Fruit fly (Drosophila melanogaster) whole organism, adult: ENCODE results near the gene CG31533.

Experiments
- CG11617 ChIP-seq: fragments of 200-800 bp; sonication (Bioruptor generic); optimal IDR thresholded peaks from 2 replicates; lab custom pipeline; 2017; ENCODE audit warnings: mild to moderate bottlenecking, missing biosample characterization, missing genetic modification reagents, missing genetic modification characterization
- CG12768 ChIP-seq: fragments of 200-800 bp; sonication (Bioruptor generic); optimal IDR thresholded peaks from 2 replicates; lab custom pipeline; 2017; ENCODE audit warnings: missing biosample characterization, missing genetic modification characterization, mild to moderate bottlenecking, moderate library complexity, missing genetic modification reagents
- CG14711 ChIP-seq: fragments of 200-800 bp; sonication (Bioruptor generic); optimal IDR thresholded peaks from 2 replicates; lab custom pipeline; 2018; ENCODE audit warnings: missing biosample characterization, mild to moderate bottlenecking, missing genetic modification characterization, moderate library complexity
- CG1620 ChIP-seq: fragments of 200-800 bp; sonication (Bioruptor generic); optimal IDR thresholded peaks from 2 replicates; lab custom pipeline; 2016; ENCODE audit warnings: missing biosample characterization, missing genetic modification characterization
- CG33017 ChIP-seq: fragments of 200-800 bp; sonication (Bioruptor generic); optimal IDR thresholded peaks from 2 replicates; lab custom pipeline; 2018; ENCODE audit warnings: missing biosample characterization, mild to moderate bottlenecking, missing genetic modification characterization, moderate library complexity
- CG5204 ChIP-seq: fragments of 200-800 bp; sonication (Bioruptor generic); optimal IDR thresholded peaks from 2 replicates; lab custom pipeline; 2016; ENCODE audit warnings: missing biosample characterization, missing genetic modification characterization
- CG7045 ChIP-seq: fragments of 200-800 bp; sonication (Bioruptor generic); optimal IDR thresholded peaks from 2 replicates; lab custom pipeline; 2017; ENCODE audit warnings: missing biosample characterization, mild to moderate bottlenecking, missing genetic modification characterization
- CG7101 ChIP-seq: fragments of 200-800 bp; sonication (Bioruptor generic); optimal IDR thresholded peaks from 2 replicates; lab custom pipeline; 2018; ENCODE audit warnings: missing biosample characterization, mild to moderate bottlenecking, missing genetic modification characterization, moderate library complexity
- Clk ChIP-seq: fragments of 200-800 bp; sonication (Bioruptor generic); optimal IDR thresholded peaks from 2 replicates; lab custom pipeline; 2017; ENCODE audit warnings: missing biosample characterization, missing genetic modification characterization
- Crg-1 ChIP-seq: fragments of 200-800 bp; sonication (Bioruptor generic); optimal IDR thresholded peaks from 2 replicates; lab custom pipeline; 2016; ENCODE audit warnings: missing biosample characterization, missing genetic modification characterization
- Hr96 ChIP-seq: fragments of 200-800 bp; sonication (Bioruptor generic); optimal IDR thresholded peaks from 2 replicates; lab custom pipeline; 2016; ENCODE audit warnings: missing biosample characterization, missing genetic modification characterization
- Mnt ChIP-seq: fragments of 200-800 bp; sonication (Bioruptor generic); optimal IDR thresholded peaks from 2 replicates; lab custom pipeline; 2016; ENCODE audit warnings: missing biosample characterization, mild to moderate bottlenecking, missing genetic modification characterization
- bab1 ChIP-seq: fragments of 200-800 bp; sonication (Bioruptor generic); optimal IDR thresholded peaks from 3 replicates; lab custom pipeline; 2019; ENCODE audit warnings: missing biosample characterization, mild to moderate bottlenecking, missing genetic modification characterization, moderate library complexity
- cic ChIP-seq: fragments of 200-800 bp; sonication (Bioruptor generic); optimal IDR thresholded peaks from 2 replicates; lab custom pipeline; 2017; ENCODE audit warnings: missing biosample characterization, mild to moderate bottlenecking, missing genetic modification characterization, moderate library complexity
- cnc ChIP-seq, 2 experiments: fragments of >200 bp; optimal IDR thresholded peaks; 2 replicates each; lab custom pipeline; 2017
- kay ChIP-seq: fragments of 200-800 bp; sonication (Bioruptor generic); peaks from one replicate; lab custom pipeline; 2016; ENCODE audit warnings: missing biosample characterization, missing genetic modification characterization, borderline replicate concordance
- ovo ChIP-seq: fragments of 200-800 bp; sonication (Bioruptor generic); optimal IDR thresholded peaks from 2 replicates; lab custom pipeline; 2016; ENCODE audit warnings: missing biosample characterization, missing genetic modification characterization
- pad ChIP-seq: fragments of 200-800 bp; sonication (Bioruptor generic); optimal IDR thresholded peaks from 3 replicates; lab custom pipeline; 2017; ENCODE audit warnings: missing biosample characterization, missing genetic modification characterization, mild to moderate bottlenecking, moderate library complexity, missing genetic modification reagents
- tj ChIP-seq: fragments of 200-800 bp; sonication (Bioruptor generic); optimal IDR thresholded peaks from 3 replicates; lab custom pipeline; 2017; ENCODE audit warnings: missing biosample characterization, mild to moderate bottlenecking, missing genetic modification characterization, moderate library complexity
- toe ChIP-seq: fragments of 200-800 bp; sonication (Bioruptor generic); optimal IDR thresholded peaks from 2 replicates; lab custom pipeline; 2016; ENCODE audit warnings: missing biosample characterization, missing genetic modification characterization

Gene CG31533

DNA sequence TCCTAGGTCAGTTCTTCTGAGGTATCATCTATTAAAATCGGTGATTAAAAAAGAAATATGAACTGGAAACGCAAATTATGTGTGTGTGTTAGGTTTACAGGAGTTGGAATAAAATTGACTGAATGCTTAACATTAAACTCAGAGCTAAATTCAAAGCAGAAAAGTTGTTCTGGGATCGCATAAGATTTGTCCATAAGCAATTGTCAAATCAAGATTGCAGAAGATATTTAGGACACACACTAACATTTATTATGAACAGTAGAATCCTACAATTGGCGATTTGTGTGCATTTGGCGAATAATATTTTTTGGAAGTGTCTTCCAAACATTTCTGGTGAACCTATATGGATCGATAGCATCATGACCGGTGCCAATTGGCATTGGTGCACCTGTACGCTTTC lies at the start of gene CG31533:
CG31533 (minus strand) TSS at position 101 of the 400 bp plus-strand sequence.
- TF ChIP-seq CG33017 = no peak
- TF ChIP-seq CG11617 (GFP tag; lab: Kevin White, UChicago) = no peak
- no peak for TF ChIP-seq Clk
- no peak for TF ChIP-seq pad
- no peak for TF ChIP-seq CG1620
- TF ChIP-seq CG7101 = no peak
- no peak for TF ChIP-seq cnc (optimal IDR thresholded peaks at IDR 0.05; lab: Kevin White, UChicago)
- no peak for TF ChIP-seq CG7045 (GFP tag; lab: Kevin White, UChicago)
- TF ChIP-seq Crg-1 (GFP tag; lab: Kevin White, UChicago) = no peak
- TF ChIP-seq kay (GFP tag; lab: Kevin White, UChicago) = no peak
- TF ChIP-seq Mnt (GFP tag; lab: Kevin White, UChicago) = no peak
- no peak for TF ChIP-seq ovo (GFP tag; lab: Kevin White, UChicago)
- TF ChIP-seq Hr96 (GFP tag; lab: Kevin White, UChicago) = no peak
- no peak for TF ChIP-seq CG14711 (tag; lab: Kevin White, UChicago)
- no peak for TF ChIP-seq CG12768 (GFP tag; lab: Kevin White, UChicago)
- no peak for TF ChIP-seq bab1
- no peak for TF ChIP-seq toe (GFP tag; lab: Kevin White, UChicago)
- no peak for TF ChIP-seq CG5204 (GFP tag; lab: Kevin White, UChicago)
- no peak for TF ChIP-seq cic (GFP tag; lab: Kevin White, UChicago)

DNA sequence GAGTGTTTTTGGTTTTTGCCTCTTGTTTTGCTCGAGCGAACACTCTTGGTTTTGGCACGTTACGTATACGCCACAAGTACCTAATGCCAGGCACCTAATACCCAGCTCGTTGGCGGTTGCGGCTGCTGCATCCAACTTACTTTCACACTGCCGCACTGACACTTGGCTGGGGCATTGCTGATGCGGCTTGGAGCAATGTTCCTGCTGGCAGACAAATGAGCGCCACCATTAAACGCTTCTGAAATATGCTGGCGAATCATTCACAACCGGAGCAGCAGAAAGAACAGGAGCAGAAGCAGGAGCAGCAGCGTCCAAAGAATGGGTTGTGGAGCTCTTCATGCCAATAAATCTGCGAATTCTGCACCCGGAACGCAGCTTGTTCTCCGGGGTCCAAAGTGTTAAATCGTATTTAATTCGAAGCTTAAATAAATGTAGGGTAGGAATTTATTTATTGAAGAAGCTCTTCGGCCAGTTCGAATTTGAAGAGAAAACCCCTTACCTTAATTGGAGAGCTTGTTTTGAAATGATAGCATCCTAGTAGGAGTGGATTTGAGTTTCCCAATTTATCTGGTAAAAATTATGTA lies 5.0 kb upstream of the CG31533 start, which contains the start of gene CG3199:
CG3199 (plus strand) TSS at position 534 of the 584 bp plus-strand sequence.
- TF ChIP-seq CG33017 = no peak
- no peak for TF ChIP-seq Crg-1 (GFP tag; lab: Kevin White, UChicago)
- TF ChIP-seq CG5204 (GFP tag; lab: Kevin White, UChicago) = no peak
- TF ChIP-seq ovo (GFP tag; lab: Kevin White, UChicago) = no peak
- no peak for TF ChIP-seq cnc (optimal IDR thresholded peaks at IDR 0.05; lab: Kevin White, UChicago)
- TF ChIP-seq CG1620 = no peak

DNA sequence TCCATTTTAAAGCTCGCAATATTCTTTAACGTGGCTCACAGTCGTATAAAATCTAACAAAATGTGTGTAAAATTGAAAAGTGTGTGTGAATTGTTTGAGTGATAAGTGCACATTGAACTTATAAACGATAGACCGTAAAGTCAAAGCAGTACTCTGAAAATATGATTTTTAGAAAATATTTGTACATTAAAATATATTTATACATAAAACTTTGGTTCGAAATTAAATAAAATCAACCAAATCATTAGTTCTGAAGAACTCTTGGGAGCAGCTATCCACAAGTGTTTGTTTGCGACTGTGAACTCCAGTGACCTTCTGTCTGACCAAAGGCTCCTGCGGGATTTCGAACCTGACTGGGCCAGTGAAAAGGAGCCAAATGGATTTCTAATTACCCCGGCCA lies 2.9 kb upstream of the CG31533 start, which contains the start of gene CG31327:
CG31327 (minus strand) TSS at position 101 of the 400 bp plus-strand sequence.
- no peak for TF ChIP-seq cic (GFP tag; lab: Kevin White, UChicago)
- TF ChIP-seq CG5204 (GFP tag; lab: Kevin White, UChicago) = no peak
- TF ChIP-seq Crg-1 (GFP tag; lab: Kevin White, UChicago) = no peak

DNA sequence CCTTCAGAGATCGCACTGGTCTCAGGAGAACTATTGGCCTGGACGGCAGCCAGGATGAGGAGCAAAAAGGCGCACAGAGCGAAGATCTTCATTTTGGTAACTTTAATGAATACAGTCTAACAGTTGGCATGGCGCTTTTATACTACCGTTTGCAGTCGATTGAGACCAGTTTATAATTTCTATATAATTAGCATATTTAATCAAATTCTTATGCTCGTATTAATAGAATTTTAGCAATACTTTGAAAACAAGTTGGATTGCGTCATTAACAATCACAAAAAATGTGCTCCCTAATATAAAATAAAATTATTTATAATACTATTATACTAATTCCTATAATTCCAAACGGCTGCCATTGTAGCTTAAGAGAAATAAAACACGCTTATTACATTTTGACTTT lies 2.9 kb downstream of the CG31533 start, which contains the start of gene CG44215:
CG44215 (minus strand) TSS at position 101 of the 400 bp plus-strand sequence.
- TF ChIP-seq CG14711 (tag; lab: Kevin White, UChicago) (no peak), Clk (no peak), Mnt (GFP tag; lab: Kevin White, UChicago) (no peak), Hr96 (GFP tag; lab: Kevin White, UChicago) (no peak), CG5204 (GFP tag; lab: Kevin White, UChicago) (no peak), CG7101 (no peak), CG33017 (no peak), Crg-1 (GFP tag; lab: Kevin White, UChicago) (no peak), bab1 (no peak), CG12768 (GFP tag; lab: Kevin White, UChicago) (no peak)

DNA sequence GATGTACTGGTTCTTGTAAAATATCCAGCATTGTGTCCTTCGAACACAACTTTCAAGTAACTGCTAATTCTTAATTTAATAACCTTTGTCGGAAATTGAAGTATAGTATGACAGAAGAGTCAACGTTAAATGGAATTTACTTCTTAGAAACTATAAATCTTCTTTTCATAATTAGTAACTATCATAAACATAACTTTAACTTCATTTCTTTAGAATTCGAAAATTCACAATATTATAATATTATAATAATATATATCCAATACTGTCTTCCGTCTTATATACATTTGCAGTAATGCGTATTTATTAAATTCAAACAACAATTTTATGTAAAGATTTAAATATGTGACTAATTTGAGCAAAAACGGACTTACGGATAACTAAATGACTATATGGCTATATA lies 3.5 kb downstream of the CG31533 start, which contains the start of gene Recs1:
Recs1 (minus strand) TSS at position 101 of the 400 bp plus-strand sequence.
- no peak for TF ChIP-seq Hr96 (GFP tag; lab: Kevin White, UChicago)
- no peak for TF ChIP-seq CG14711 (tag; lab: Kevin White, UChicago)
- TF ChIP-seq Clk = no peak
- TF ChIP-seq pad = no peak
- TF ChIP-seq cic (GFP tag; lab: Kevin White, UChicago) = no peak
- no peak for TF ChIP-seq CG12768 (GFP tag; lab: Kevin White, UChicago)
- TF ChIP-seq ovo (GFP tag; lab: Kevin White, UChicago) = no peak
- TF ChIP-seq bab1 = no peak
- no peak for TF ChIP-seq tj (GFP tag; lab: Kevin White, UChicago)
- no peak for TF ChIP-seq CG5204 (GFP tag; lab: Kevin White, UChicago)
- no peak for TF ChIP-seq toe (GFP tag; lab: Kevin White, UChicago)
- no peak for TF ChIP-seq CG7045 (GFP tag; lab: Kevin White, UChicago)
- TF ChIP-seq CG33017 = no peak
- no peak for TF ChIP-seq kay (GFP tag; lab: Kevin White, UChicago)
- TF ChIP-seq CG7101 = no peak
- no peak for TF ChIP-seq Crg-1 (GFP tag; lab: Kevin White, UChicago)
- no peak for TF ChIP-seq CG11617 (GFP tag; lab: Kevin White, UChicago)
- no peak for TF ChIP-seq Mnt (GFP tag; lab: Kevin White, UChicago)
- TF ChIP-seq cnc (optimal IDR thresholded peaks at IDR 0.05; lab: Kevin White, UChicago) = no peak

DNA sequence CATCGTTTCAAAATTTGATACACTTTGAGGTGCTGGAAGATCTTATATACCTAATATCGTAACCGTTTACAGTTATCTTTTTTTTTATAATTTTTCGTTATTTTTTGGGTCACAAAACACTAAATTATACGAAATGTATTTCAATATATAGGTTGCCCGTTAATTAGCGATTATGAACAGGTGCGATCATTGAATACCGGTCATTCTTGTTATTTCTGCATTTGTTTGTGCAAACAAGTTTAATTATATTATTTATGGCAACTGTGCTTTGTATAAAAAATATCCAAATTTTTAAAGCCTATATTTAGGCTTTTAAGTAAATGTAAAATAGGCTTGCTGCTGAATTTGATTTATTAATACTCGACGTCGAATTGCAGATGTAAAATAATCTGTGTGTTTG lies 4.7 kb downstream of the CG31533 start, which contains the start of gene CG42500:
CG42500 (minus strand) TSS at position 101 of the 400 bp plus-strand sequence.
- TF ChIP-seq cic (GFP tag; lab: Kevin White, UChicago) (no peak), Hr96 (GFP tag; lab: Kevin White, UChicago) (no peak), CG33017 (no peak), cnc (optimal IDR thresholded peaks at IDR 0.05; lab: Kevin White, UChicago) (no peak), Crg-1 (GFP tag; lab: Kevin White, UChicago) (no peak), bab1 (no peak), CG5204 (GFP tag; lab: Kevin White, UChicago) (no peak), toe (GFP tag; lab: Kevin White, UChicago) (no peak), ovo (GFP tag; lab: Kevin White, UChicago) (no peak), tj (GFP tag; lab: Kevin White, UChicago) (no peak), CG11617 (GFP tag; lab: Kevin White, UChicago) (no peak), CG12768 (GFP tag; lab: Kevin White, UChicago) (no peak), Mnt (GFP tag; lab: Kevin White, UChicago) (no peak), CG7045 (GFP tag; lab: Kevin White, UChicago) (no peak), CG1620 (no peak)
